Fruit fly (Drosophila melanogaster): ENCODE results near the gene CG9592.

CG9592 gene

dm6 chr3L:14555052-14555451, 37.4 kb downstream of the CG9592 start (continued):
- peak; percentile 42 for TF ChIP-seq CG12659 (GFP tag; optimal IDR thresholded peaks at IDR 0.05)
- no peak for TF ChIP-seq az2 (GFP tag; optimal IDR thresholded peaks at IDR 0.05)
- TF ChIP-seq pho (GFP tag; optimal IDR thresholded peaks at IDR 0.05): no peak
- TF ChIP-seq PHDP (tag; optimal IDR thresholded peaks at IDR 0.05): peak; percentile 4
- TF ChIP-seq CrebB (tag; optimal IDR thresholded peaks at IDR 0.05): peak; percentile 66
- peak; percentile 75 for TF ChIP-seq Vsx1 (GFP tag; optimal IDR thresholded peaks at IDR 0.05)
- no peak for TF ChIP-seq Ets97D (GFP tag; optimal IDR thresholded peaks at IDR 0.05)
- no peak for TF ChIP-seq sc (optimal IDR thresholded peaks at IDR 0.05)
- peak; percentile 14 for TF ChIP-seq sc (GFP tag; optimal IDR thresholded peaks at IDR 0.05)
- no peak for TF ChIP-seq CG3726 (GFP tag; IDR thresholded peaks at IDR 0.05)
- no peak for TF ChIP-seq E2f1 (GFP tag; IDR thresholded peaks at IDR 0.05)
- TF ChIP-seq CG6765 (GFP tag; optimal IDR thresholded peaks at IDR 0.05): peak; percentile 55
- TF ChIP-seq otp (GFP tag; IDR thresholded peaks at IDR 0.05): peak; percentile 71; the same call in 2 of the 3 replicates
- TF ChIP-seq CG1647 (GFP tag; optimal IDR thresholded peaks at IDR 0.05): no peak
- no peak for TF ChIP-seq maf-S (GFP tag; optimal IDR thresholded peaks at IDR 0.05)
- TF ChIP-seq CG10147 (GFP tag; optimal IDR thresholded peaks at IDR 0.05): peak; percentile 6
- peak; percentile 20 for TF ChIP-seq Oli (tag; optimal IDR thresholded peaks at IDR 0.05)
- TF ChIP-seq HHEX (GFP tag; optimal IDR thresholded peaks at IDR 0.05): peak; percentile 62
- peak; percentile 17 for TF ChIP-seq CG2202 (tag; optimal IDR thresholded peaks at IDR 0.05)
- peak; percentile 52 for TF ChIP-seq CG17359 (tag; optimal IDR thresholded peaks at IDR 0.05)
- TF ChIP-seq peb (GFP tag; IDR thresholded peaks at IDR 0.05): no peak
- TF ChIP-seq Hey (tag; optimal IDR thresholded peaks at IDR 0.05): peak; percentile 58
- TF ChIP-seq ac (GFP tag; optimal IDR thresholded peaks at IDR 0.05): peak; percentile 54
- no peak for TF ChIP-seq CG4282 (GFP tag; optimal IDR thresholded peaks at IDR 0.05)
- no peak for TF ChIP-seq salm (tag; optimal IDR thresholded peaks at IDR 0.05)
- peak; percentile 73 for TF ChIP-seq zen (tag; optimal IDR thresholded peaks at IDR 0.05)
- TF ChIP-seq Sox100B (GFP tag; optimal IDR thresholded peaks at IDR 0.05): peak; percentile 36
- TF ChIP-seq chinmo (GFP tag; IDR thresholded peaks at IDR 0.05; ENCODE audit: partially characterized antibody): no peak
- TF ChIP-seq Hr78 (GFP tag; optimal IDR thresholded peaks at IDR 0.05): peak in 1 of 2 experiments; percentile 74
- TF ChIP-seq D (optimal IDR thresholded peaks at IDR 0.05): no peak
- TF ChIP-seq D (GFP tag; optimal IDR thresholded peaks at IDR 0.05): peak; percentile 61
- peak; percentile 23 for TF ChIP-seq org-1 (GFP tag; optimal IDR thresholded peaks at IDR 0.05)
- TF ChIP-seq dmrt11E (tag; optimal IDR thresholded peaks at IDR 0.05): peak; percentile 21
- TF ChIP-seq CG9797 (GFP tag; optimal IDR thresholded peaks at IDR 0.05): no peak
- no peak for TF ChIP-seq NfI (GFP tag; optimal IDR thresholded peaks at IDR 0.05)
- TF ChIP-seq z (GFP tag; IDR thresholded peaks at IDR 0.05): no peak
- peak; percentile 25 for TF ChIP-seq Jarid2 (GFP tag; optimal IDR thresholded peaks at IDR 0.05)
- TF ChIP-seq CG3847 (GFP tag; IDR thresholded peaks at IDR 0.05): peak; percentile 16; the same call in 1 of the 2 replicates
- TF ChIP-seq nau (GFP tag; optimal IDR thresholded peaks at IDR 0.05): peak; percentile 61
- peak; percentile 40 for TF ChIP-seq CG3281 (GFP tag; optimal IDR thresholded peaks at IDR 0.05)
- no peak for TF ChIP-seq Scr (GFP tag; IDR thresholded peaks at IDR 0.05; ENCODE audit: partially characterized antibody)
- peak; percentile 51; the same call in 1 of the 2 replicates for TF ChIP-seq HLH3B (GFP tag; IDR thresholded peaks at IDR 0.05)
- TF ChIP-seq CG14050 (GFP tag; IDR thresholded peaks at IDR 0.05): no peak
- TF ChIP-seq cad (GFP tag; optimal IDR thresholded peaks at IDR 0.05): no peak
- TF ChIP-seq so (GFP tag; IDR thresholded peaks at IDR 0.05): 0 out of 3 replicates have a peak, but pooled peaks have one; percentile 50
- TF ChIP-seq caup (GFP tag; optimal IDR thresholded peaks at IDR 0.05; ENCODE audit: severe bottlenecking): peak; percentile 8
- TF ChIP-seq Doc3 (GFP tag; IDR thresholded peaks at IDR 0.05; ENCODE audit: partially characterized antibody): no peak
- TF ChIP-seq odd (GFP tag; optimal IDR thresholded peaks at IDR 0.05): peak; percentile 77
- TF ChIP-seq CG13424 (tag; optimal IDR thresholded peaks at IDR 0.05): peak; percentile 37
- peak; percentile 58 for TF ChIP-seq sd (tag; optimal IDR thresholded peaks at IDR 0.05)

Measured in whole organism, embryonic.